Worm (Caenorhabditis elegans) whole organism, early embryonic: ENCODE data around the gene C25H3.7.

ENCODE experiments used
- B0310.2 ChIP-seq: sonication (generic microtip); optimal IDR thresholded peaks from 2 replicates; lab custom pipeline; 2016; ENCODE audit warnings: mild to moderate bottlenecking, missing genetic modification characterization, missing compliant biosample characterization
- F13C5.2 ChIP-seq: sonication (generic microtip); optimal IDR thresholded peaks from 2 replicates; lab custom pipeline; 2017; ENCODE audit warnings: mild to moderate bottlenecking, missing genetic modification characterization, inconsistent platforms, missing compliant biosample characterization
- aly-1 ChIP-seq: sonication (generic microtip); optimal IDR thresholded peaks from 2 replicates; lab custom pipeline; 2016; ENCODE audit warnings: missing genetic modification characterization, missing compliant biosample characterization
- ama-1 ChIP-seq: fragments of 150-350 bp; optimal IDR thresholded peaks from 2 replicates; lab custom pipeline; 2014
- ceh-13 ChIP-seq: fragments of 200-800 bp; sonication (Bioruptor generic); optimal IDR thresholded peaks from 2 replicates; lab custom pipeline; 2018; ENCODE audit warnings: mild to moderate bottlenecking, missing genetic modification characterization, missing compliant biosample characterization
- ceh-36 ChIP-seq: sonication (generic microtip); optimal IDR thresholded peaks from 2 replicates; lab custom pipeline; 2016; ENCODE audit warnings: missing genetic modification characterization, inconsistent platforms, missing compliant biosample characterization
- ets-7 ChIP-seq: sonication (generic microtip); optimal IDR thresholded peaks from 2 replicates; lab custom pipeline; 2016; ENCODE audit warnings: missing genotype, missing genetic modification characterization, missing compliant biosample characterization
- flt-1 ChIP-seq: fragments of 200-800 bp; sonication (Bioruptor generic); IDR thresholded peaks from 2 replicates; pipeline ENCODE4 v1.3.6; 2022; ENCODE audit warnings: missing genetic modification characterization, missing compliant biosample characterization
- hmbx-1 ChIP-seq: sonication (generic microtip); optimal IDR thresholded peaks from 2 replicates; lab custom pipeline; 2016; ENCODE audit warnings: mild to moderate bottlenecking, missing genetic modification characterization, missing compliant biosample characterization
- hmg-4 ChIP-seq: fragments of 200-800 bp; sonication (Bioruptor generic); optimal IDR thresholded peaks from 2 replicates; lab custom pipeline; 2018; ENCODE audit warnings: mild to moderate bottlenecking, missing genetic modification characterization, missing compliant biosample characterization
- hnd-1 ChIP-seq: sonication (generic microtip); optimal IDR thresholded peaks from 2 replicates; lab custom pipeline; 2016; ENCODE audit warnings: missing genetic modification characterization, missing compliant biosample characterization
- pes-1 ChIP-seq: fragments of 200-800 bp; sonication (Bioruptor generic); IDR thresholded peaks from 2 replicates; pipeline ENCODE4 v1.3.6; 2022; ENCODE audit warnings: missing genetic modification reagents, missing genetic modification characterization, missing compliant biosample characterization
- scrt-1 ChIP-seq: fragments of 200-800 bp; sonication (Bioruptor generic); IDR thresholded peaks from 2 replicates; pipeline ENCODE4 v1.3.6; 2022; ENCODE audit warnings: missing genetic modification characterization, missing compliant biosample characterization
- sea-1 ChIP-seq: fragments of 200-800 bp; sonication (Bioruptor generic); conservative IDR thresholded peaks from 2 replicates; pipeline ENCODE4 v1.3.6; 2022; ENCODE audit warnings: missing genetic modification characterization, missing compliant biosample characterization
- tbx-11 ChIP-seq: fragments of 200-800 bp; sonication (Bioruptor generic); IDR thresholded peaks from 2 replicates; pipeline ENCODE4 v1.3.6; 2022; ENCODE audit warnings: missing genetic modification characterization, missing compliant biosample characterization
- tbx-37 ChIP-seq: fragments of 200-800 bp; sonication (Bioruptor generic); conservative IDR thresholded peaks from 2 replicates; pipeline ENCODE4 v1.3.6; 2022; ENCODE audit warnings: missing genetic modification reagents, missing genetic modification characterization, missing compliant biosample characterization
- tra-4 ChIP-seq: sonication (generic microtip); optimal IDR thresholded peaks from 2 replicates; lab custom pipeline; 2017; ENCODE audit warnings: missing genetic modification characterization, missing compliant biosample characterization

C25H3.7 gene

DNA sequence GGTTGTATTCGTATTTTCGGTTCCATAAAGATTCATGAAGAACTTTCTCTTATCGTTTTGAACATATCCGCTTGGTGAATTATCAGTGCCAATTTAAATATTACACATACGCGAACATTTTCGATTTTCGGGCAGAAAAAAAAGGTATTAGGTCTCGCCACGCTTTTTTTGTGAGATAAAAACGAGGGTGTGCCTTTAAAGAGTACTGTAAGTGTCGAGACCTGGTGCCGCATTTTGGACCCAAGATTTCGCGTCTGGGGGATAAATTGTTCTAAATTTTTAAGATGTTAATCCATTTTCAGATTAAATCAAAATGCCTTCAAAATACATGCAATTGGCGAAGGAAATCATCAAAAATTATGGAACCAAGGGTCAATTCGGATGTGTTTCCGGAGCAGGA lies 25.2 kb upstream of the C25H3.7 start, which contains the start of gene C25H3.3:
C25H3.3 (plus strand) TSS at position 301 of the 400 bp plus-strand sequence.
- TF ChIP-seq ets-7 (tag; lab: Kevin White, UChicago) (no peak), tra-4 (tag; lab: Kevin White, UChicago) (no peak), flt-1 (GFP tag; lab: Robert Waterston, UW) (no peak), hnd-1 (tag; lab: Kevin White, UChicago) (no peak), sea-1 (GFP tag; lab: Robert Waterston, UW) (no peak), ceh-13 (no peak), F13C5.2 (no peak), scrt-1 (GFP tag; lab: Robert Waterston, UW) (no peak), hmg-4 (GFP tag; lab: Kevin White, UChicago) (no peak), aly-1 (tag; lab: Kevin White, UChicago) (no peak), tbx-11 (GFP tag; lab: Robert Waterston, UW) (no peak), B0310.2 (tag; lab: Kevin White, UChicago) (no peak), ama-1 (lab: Kevin White, UChicago) (no peak), tbx-37 (no peak), ceh-36 (tag; lab: Kevin White, UChicago) (no peak), hmbx-1 (no peak)

DNA sequence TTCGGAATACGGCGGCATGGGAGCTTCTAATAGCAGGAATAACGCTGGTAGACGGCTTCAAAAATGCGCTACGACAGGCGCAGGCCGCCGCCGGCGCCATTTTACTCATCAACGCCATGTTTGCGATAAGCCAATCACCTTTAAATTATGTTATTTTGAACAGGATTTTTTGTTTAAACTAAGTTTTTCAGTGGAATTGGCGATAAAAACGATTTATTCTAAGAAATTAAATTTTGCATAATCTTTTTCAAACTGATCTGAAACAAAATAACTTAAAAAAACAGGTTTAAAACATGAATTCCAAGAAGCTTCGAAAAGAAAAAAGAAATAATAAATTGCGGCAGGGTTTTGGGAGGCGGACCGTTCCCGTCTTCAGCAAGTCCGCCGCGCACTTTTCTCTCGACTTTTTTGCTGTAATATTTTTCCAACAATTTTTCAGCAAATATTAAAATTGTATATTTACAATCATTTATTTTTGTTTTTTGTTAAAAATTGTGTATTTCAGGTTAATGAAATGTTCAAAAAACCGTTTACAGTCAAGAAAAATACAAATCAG lies 22.6 kb upstream of the C25H3.7 start, which contains the start of the genes ndub-5 and eif-2D:
ndub-5 (minus strand) TSS at position 138 of the 556 bp plus-strand sequence.
eif-2D (plus strand) TSS at position 506 of the 556 bp plus-strand sequence.
- TF ChIP-seq flt-1 (GFP tag; lab: Robert Waterston, UW) (0 out of 2 replicates have a peak, but pooled peaks have one; percentile 23), tbx-11 (GFP tag; lab: Robert Waterston, UW) (no peak), tra-4 (tag; lab: Kevin White, UChicago) (no peak), hmg-4 (GFP tag; lab: Kevin White, UChicago) (no peak), F13C5.2 (peak; percentile 46), scrt-1 (GFP tag; lab: Robert Waterston, UW) (no peak), ceh-13 (no peak)

DNA sequence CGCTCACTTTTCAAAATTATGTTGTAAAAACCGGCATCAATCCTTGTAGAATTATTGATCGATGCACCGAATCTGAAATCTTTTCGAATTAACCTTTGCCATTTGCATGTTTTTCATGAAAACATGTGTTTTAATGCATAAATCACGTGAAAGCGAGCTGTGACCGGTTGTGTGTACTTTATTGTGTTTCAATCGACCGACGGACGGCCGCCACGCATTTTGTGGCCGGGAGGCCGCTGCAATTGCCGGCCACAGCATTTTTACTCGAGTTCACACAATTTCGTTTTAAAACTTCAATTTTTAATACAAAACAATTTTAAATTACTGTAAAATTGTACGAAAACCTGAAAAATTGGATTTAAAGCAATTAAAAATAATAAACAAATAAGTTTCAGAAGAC lies 20.2 kb upstream of the C25H3.7 start, which contains the start of gene C25H3.11:
C25H3.11 (minus strand) TSS at position 82 of the 400 bp plus-strand sequence.
- TF ChIP-seq B0310.2 (tag; lab: Kevin White, UChicago) (no peak), tra-4 (tag; lab: Kevin White, UChicago) (no peak), aly-1 (tag; lab: Kevin White, UChicago) (no peak), pes-1 (no peak), hmbx-1 (no peak), scrt-1 (GFP tag; lab: Robert Waterston, UW) (no peak), ama-1 (lab: Kevin White, UChicago) (no peak)

DNA sequence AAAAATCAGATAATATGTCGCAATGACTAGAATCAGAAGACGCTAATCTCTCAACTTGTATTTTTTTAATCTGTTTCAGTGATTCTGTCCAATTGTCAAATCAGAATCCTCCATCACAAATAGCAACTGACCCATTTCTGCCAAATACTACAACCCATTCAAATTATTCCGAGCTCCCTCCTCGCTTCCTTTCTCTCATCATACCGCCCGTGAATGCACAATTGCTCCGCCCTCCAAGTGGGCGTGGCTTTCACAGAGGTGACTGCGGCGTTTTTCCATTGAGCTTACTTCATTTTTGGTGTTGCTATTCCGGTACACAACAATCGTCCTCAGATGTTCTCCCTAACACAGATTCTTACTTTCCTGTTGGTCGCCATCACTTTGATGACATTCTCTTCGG lies 12.0 kb upstream of the C25H3.7 start, which contains the start of gene flp-27:
flp-27 (plus strand) TSS at position 301 of the 400 bp plus-strand sequence.
- TF ChIP-seq aly-1 (tag; lab: Kevin White, UChicago) (no peak), scrt-1 (GFP tag; lab: Robert Waterston, UW) (no peak), ets-7 (tag; lab: Kevin White, UChicago) (no peak), ceh-13 (no peak), tra-4 (tag; lab: Kevin White, UChicago) (no peak), F13C5.2 (no peak), sea-1 (GFP tag; lab: Robert Waterston, UW) (no peak), hmg-4 (GFP tag; lab: Kevin White, UChicago) (no peak), ama-1 (lab: Kevin White, UChicago) (no peak), tbx-37 (no peak), B0310.2 (tag; lab: Kevin White, UChicago) (no peak), hmbx-1 (no peak), flt-1 (GFP tag; lab: Robert Waterston, UW) (no peak), hnd-1 (tag; lab: Kevin White, UChicago) (no peak), ceh-36 (tag; lab: Kevin White, UChicago) (no peak), pes-1 (no peak)

DNA sequence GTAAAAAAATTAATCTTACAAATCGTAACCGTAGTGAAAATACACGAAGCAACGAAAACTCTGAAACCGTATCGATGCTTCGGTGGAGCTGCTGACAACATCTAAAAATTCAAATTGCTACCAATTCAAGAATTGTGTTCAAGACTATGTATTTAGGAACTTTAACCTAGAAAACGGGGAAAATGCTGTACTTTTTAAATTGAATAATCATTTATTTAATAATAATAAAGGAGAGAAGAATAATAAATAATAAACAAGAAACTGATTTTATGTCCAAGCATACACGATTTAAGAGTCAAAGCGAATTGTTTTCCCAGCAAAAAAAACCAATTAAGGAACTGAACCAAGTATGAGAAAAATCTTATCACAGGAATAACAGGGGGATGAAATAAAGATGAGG lies 850 bp upstream of the C25H3.7 start, which contains the start of gene C25H3.17:
C25H3.17 (minus strand) TSS at position 101 of the 400 bp plus-strand sequence.
- no peak for TF ChIP-seq F13C5.2
- TF ChIP-seq B0310.2 (tag; lab: Kevin White, UChicago): no peak
- no peak for TF ChIP-seq ama-1 (lab: Kevin White, UChicago)
- TF ChIP-seq aly-1 (tag; lab: Kevin White, UChicago): no peak
- no peak for TF ChIP-seq ceh-36 (tag; lab: Kevin White, UChicago)
- TF ChIP-seq pes-1: no peak
- TF ChIP-seq tbx-11 (GFP tag; lab: Robert Waterston, UW): no peak
- TF ChIP-seq hmbx-1: no peak
- no peak for TF ChIP-seq ceh-13
- no peak for TF ChIP-seq sea-1 (GFP tag; lab: Robert Waterston, UW)
- TF ChIP-seq scrt-1 (GFP tag; lab: Robert Waterston, UW): no peak

DNA sequence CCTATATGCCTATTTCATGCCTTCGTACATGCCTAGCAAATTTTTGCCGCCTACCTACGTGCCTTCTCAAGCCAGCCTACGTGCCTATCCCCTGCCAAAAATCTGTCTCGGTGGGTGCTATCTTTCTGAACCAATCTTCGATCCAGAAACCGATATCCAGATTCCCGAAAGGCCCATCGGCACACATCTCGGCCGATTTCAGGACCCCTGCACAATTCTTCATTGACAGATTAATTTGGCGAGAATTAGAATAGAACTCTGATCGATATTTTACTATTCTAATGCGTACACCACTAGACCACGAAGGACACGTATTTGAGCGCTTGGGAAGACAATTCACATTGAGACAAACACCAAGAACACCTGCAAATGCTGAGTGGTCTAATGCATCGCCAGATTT lies 1.2 kb downstream of the C25H3.7 start:
- peak; percentile 63; the same call in 1 of the 2 replicates for TF ChIP-seq tbx-11 (GFP tag; lab: Robert Waterston, UW)
- peak; percentile 74 for TF ChIP-seq hmg-4 (GFP tag; lab: Kevin White, UChicago)
- TF ChIP-seq ceh-13: peak; percentile 43
- no peak for TF ChIP-seq tra-4 (tag; lab: Kevin White, UChicago)
- peak; percentile 10 for TF ChIP-seq B0310.2 (tag; lab: Kevin White, UChicago)
- TF ChIP-seq ets-7 (tag; lab: Kevin White, UChicago): no peak
- TF ChIP-seq ceh-36 (tag; lab: Kevin White, UChicago): peak; percentile 65

DNA sequence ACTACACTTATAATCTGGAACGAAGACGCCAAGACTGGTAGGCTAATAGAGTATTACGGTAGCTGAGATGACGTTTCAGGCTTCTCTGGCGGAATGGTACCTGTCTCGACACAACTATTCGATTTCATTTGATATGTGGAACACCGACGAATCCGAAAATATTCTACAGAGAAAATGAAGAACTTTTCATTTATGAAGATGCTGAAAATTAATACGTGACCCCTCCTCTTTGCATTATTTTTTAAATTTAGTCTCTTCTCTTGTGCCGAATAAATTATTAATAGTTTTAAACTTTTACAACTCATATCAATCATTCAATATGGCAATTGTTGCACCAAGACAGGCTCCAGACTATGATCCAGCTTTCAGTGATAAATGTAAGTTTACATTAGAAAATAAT lies 2.7 kb downstream of the C25H3.7 start, which contains the start of gene C25H3.16:
C25H3.16 (plus strand) TSS at position 301 of the 400 bp plus-strand sequence.
- TF ChIP-seq F13C5.2 (no peak), B0310.2 (tag; lab: Kevin White, UChicago) (no peak)
